Worm (Caenorhabditis elegans): ENCODE data around the gene nhr-137.

The nhr-137 gene

ce11 chrX:6662267-6662666 is 6.5 kb downstream of the nhr-137 start:
- no peak for TF ChIP-seq ama-1 (optimal IDR thresholded peaks at IDR 0.05)

ce11 chrX:6656770-6657169 is 12.0 kb downstream of the nhr-137 start:
- TF ChIP-seq ets-7 (tag; optimal IDR thresholded peaks at IDR 0.05) (no peak), tra-4 (tag; optimal IDR thresholded peaks at IDR 0.05) (no peak), sea-1 (GFP tag; conservative IDR thresholded peaks at IDR 0.05) (no peak), hmg-4 (GFP tag; optimal IDR thresholded peaks at IDR 0.05) (no peak), aly-1 (tag; optimal IDR thresholded peaks at IDR 0.05) (no peak), ceh-13 (GFP tag; optimal IDR thresholded peaks at IDR 0.05) (no peak), hnd-1 (tag; optimal IDR thresholded peaks at IDR 0.05) (no peak), ceh-36 (tag; optimal IDR thresholded peaks at IDR 0.05) (no peak), flt-1 (GFP tag; IDR thresholded peaks at IDR 0.05) (no peak), F13C5.2 (tag; optimal IDR thresholded peaks at IDR 0.05) (no peak), tbx-11 (GFP tag; IDR thresholded peaks at IDR 0.05) (no peak), ama-1 (optimal IDR thresholded peaks at IDR 0.05) (no peak), pes-1 (GFP tag; IDR thresholded peaks at IDR 0.05) (no peak), hmbx-1 (tag; optimal IDR thresholded peaks at IDR 0.05) (no peak), scrt-1 (GFP tag; IDR thresholded peaks at IDR 0.05) (no peak), B0310.2 (tag; optimal IDR thresholded peaks at IDR 0.05) (no peak), tbx-37 (GFP tag; conservative IDR thresholded peaks at IDR 0.05) (no peak)

- no peak for TF ChIP-seq ceh-13 (GFP tag; optimal IDR thresholded peaks at IDR 0.05)
- no peak for TF ChIP-seq tra-4 (tag; optimal IDR thresholded peaks at IDR 0.05)
- TF ChIP-seq pes-1 (GFP tag; IDR thresholded peaks at IDR 0.05), result no peak
- TF ChIP-seq hmg-4 (GFP tag; optimal IDR thresholded peaks at IDR 0.05), result no peak
- no peak for TF ChIP-seq F13C5.2 (tag; optimal IDR thresholded peaks at IDR 0.05)
- no peak for TF ChIP-seq B0310.2 (tag; optimal IDR thresholded peaks at IDR 0.05)
- no peak for TF ChIP-seq ceh-36 (tag; optimal IDR thresholded peaks at IDR 0.05)
- TF ChIP-seq hnd-1 (tag; optimal IDR thresholded peaks at IDR 0.05), result no peak
- no peak for TF ChIP-seq scrt-1 (GFP tag; IDR thresholded peaks at IDR 0.05)
- TF ChIP-seq tbx-11 (GFP tag; IDR thresholded peaks at IDR 0.05), result no peak
- no peak for TF ChIP-seq ama-1 (optimal IDR thresholded peaks at IDR 0.05)
- TF ChIP-seq aly-1 (tag; optimal IDR thresholded peaks at IDR 0.05), result no peak
- TF ChIP-seq ets-7 (tag; optimal IDR thresholded peaks at IDR 0.05), result no peak
- TF ChIP-seq hmbx-1 (tag; optimal IDR thresholded peaks at IDR 0.05), result no peak
- no peak for TF ChIP-seq sea-1 (GFP tag; conservative IDR thresholded peaks at IDR 0.05)
- TF ChIP-seq tbx-37 (GFP tag; conservative IDR thresholded peaks at IDR 0.05), result no peak
- TF ChIP-seq flt-1 (GFP tag; IDR thresholded peaks at IDR 0.05), result no peak
Observed at ce11 chrX:6656251-6656650, 12.6 kb downstream of the nhr-137 start.

- TF ChIP-seq tbx-37 (GFP tag; conservative IDR thresholded peaks at IDR 0.05) (no peak), aly-1 (tag; optimal IDR thresholded peaks at IDR 0.05) (no peak), flt-1 (GFP tag; IDR thresholded peaks at IDR 0.05) (no peak), pes-1 (GFP tag; IDR thresholded peaks at IDR 0.05) (no peak), ceh-36 (tag; optimal IDR thresholded peaks at IDR 0.05) (no peak), sea-1 (GFP tag; conservative IDR thresholded peaks at IDR 0.05) (no peak), hmg-4 (GFP tag; optimal IDR thresholded peaks at IDR 0.05) (no peak), ets-7 (tag; optimal IDR thresholded peaks at IDR 0.05) (no peak), B0310.2 (tag; optimal IDR thresholded peaks at IDR 0.05) (no peak), ceh-13 (GFP tag; optimal IDR thresholded peaks at IDR 0.05) (no peak), tra-4 (tag; optimal IDR thresholded peaks at IDR 0.05) (no peak), scrt-1 (GFP tag; IDR thresholded peaks at IDR 0.05) (no peak), F13C5.2 (tag; optimal IDR thresholded peaks at IDR 0.05) (no peak), tbx-11 (GFP tag; IDR thresholded peaks at IDR 0.05) (no peak), ama-1 (optimal IDR thresholded peaks at IDR 0.05) (no peak), hnd-1 (tag; optimal IDR thresholded peaks at IDR 0.05) (no peak), hmbx-1 (tag; optimal IDR thresholded peaks at IDR 0.05) (no peak)
Observed at ce11 chrX:6655163-6655562, 13.6 kb downstream of the nhr-137 start, which contains the start of gene nhr-173. TSS of gene nhr-173 (plus strand) at chrX:6655528.

- TF ChIP-seq tbx-11 (GFP tag; IDR thresholded peaks at IDR 0.05), result no peak
- no peak for TF ChIP-seq hmg-4 (GFP tag; optimal IDR thresholded peaks at IDR 0.05)
- TF ChIP-seq B0310.2 (tag; optimal IDR thresholded peaks at IDR 0.05), result no peak
- no peak for TF ChIP-seq tra-4 (tag; optimal IDR thresholded peaks at IDR 0.05)
- no peak for TF ChIP-seq ceh-36 (tag; optimal IDR thresholded peaks at IDR 0.05)
- no peak for TF ChIP-seq aly-1 (tag; optimal IDR thresholded peaks at IDR 0.05)
- TF ChIP-seq hmbx-1 (tag; optimal IDR thresholded peaks at IDR 0.05), result no peak
Observed at ce11 chrX:6654139-6654538, 14.7 kb downstream of the nhr-137 start.

ce11 chrX:6653173-6653572 is 15.6 kb downstream of the nhr-137 start:
- TF ChIP-seq hmbx-1 (tag; optimal IDR thresholded peaks at IDR 0.05) (no peak), ceh-13 (GFP tag; optimal IDR thresholded peaks at IDR 0.05) (no peak)

- TF ChIP-seq ceh-36 (tag; optimal IDR thresholded peaks at IDR 0.05) (no peak), pes-1 (GFP tag; IDR thresholded peaks at IDR 0.05) (no peak), ets-7 (tag; optimal IDR thresholded peaks at IDR 0.05) (no peak), flt-1 (GFP tag; IDR thresholded peaks at IDR 0.05) (no peak), ceh-13 (GFP tag; optimal IDR thresholded peaks at IDR 0.05) (no peak), ama-1 (optimal IDR thresholded peaks at IDR 0.05) (no peak), hnd-1 (tag; optimal IDR thresholded peaks at IDR 0.05) (no peak), tbx-11 (GFP tag; IDR thresholded peaks at IDR 0.05) (no peak), scrt-1 (GFP tag; IDR thresholded peaks at IDR 0.05) (no peak), F13C5.2 (tag; optimal IDR thresholded peaks at IDR 0.05) (no peak), hmg-4 (GFP tag; optimal IDR thresholded peaks at IDR 0.05) (no peak), aly-1 (tag; optimal IDR thresholded peaks at IDR 0.05) (no peak), B0310.2 (tag; optimal IDR thresholded peaks at IDR 0.05) (no peak)
Observed at ce11 chrX:6649573-6649972, 19.2 kb downstream of the nhr-137 start.

ce11 chrX:6646387-6647061 is 22.3 kb downstream of the nhr-137 start:
- TF ChIP-seq hnd-1 (tag; optimal IDR thresholded peaks at IDR 0.05) (no peak), scrt-1 (GFP tag; IDR thresholded peaks at IDR 0.05) (no peak), hmbx-1 (tag; optimal IDR thresholded peaks at IDR 0.05) (no peak), B0310.2 (tag; optimal IDR thresholded peaks at IDR 0.05) (no peak), F13C5.2 (tag; optimal IDR thresholded peaks at IDR 0.05) (no peak), ets-7 (tag; optimal IDR thresholded peaks at IDR 0.05) (no peak), pes-1 (GFP tag; IDR thresholded peaks at IDR 0.05) (no peak), ceh-13 (GFP tag; optimal IDR thresholded peaks at IDR 0.05) (no peak), tbx-37 (GFP tag; conservative IDR thresholded peaks at IDR 0.05) (no peak)

Data from whole organism, early embryonic.